Fruit fly (Drosophila melanogaster) whole organism, embryonic: ENCODE data around the gene Noc2.
A peak's percentile ranks its signal among the peaks of the same experiment; 100 is the strongest.

Experiments
- Ada2b ChIP-seq: fragments of 200-800 bp; sonication (Bioruptor generic); IDR thresholded peaks from 2 replicates; pipeline ENCODE4 v1.3.6; 2022; ENCODE audit warnings: missing biosample characterization, missing genetic modification characterization
- Asciz ChIP-seq: fragments of 200-800 bp; sonication (Bioruptor generic); optimal IDR thresholded peaks from 2 replicates; lab custom pipeline; 2017; ENCODE audit warnings: missing biosample characterization, mild to moderate bottlenecking, missing genetic modification characterization, missing genetic modification reagents
- CG10209 ChIP-seq: fragments of 200-800 bp; sonication (Bioruptor generic); optimal IDR thresholded peaks from 3 replicates; lab custom pipeline; 2017; ENCODE audit warnings: missing biosample characterization, mild to moderate bottlenecking, missing genetic modification characterization, missing genetic modification reagents
- CG11398 ChIP-seq: fragments of 200-800 bp; sonication (Bioruptor generic); optimal IDR thresholded peaks from 2 replicates; lab custom pipeline; 2016; ENCODE audit warnings: missing biosample characterization, missing genetic modification characterization
- CG14441 ChIP-seq: fragments of 200-800 bp; sonication (Bioruptor generic); IDR thresholded peaks from 2 replicates; pipeline ENCODE4 v1.3.6; 2022; ENCODE audit warnings: missing biosample characterization, missing genetic modification characterization
- CG17612 ChIP-seq: fragments of 200-800 bp; sonication (Bioruptor generic); IDR thresholded peaks from 2 replicates; pipeline ENCODE4 v1.3.6; 2022; ENCODE audit warnings: missing biosample characterization, missing genetic modification characterization
- CG17829 ChIP-seq: fragments of 200-800 bp; optimal IDR thresholded peaks from 2 replicates; lab custom pipeline; 2019; ENCODE audit warnings: missing biosample characterization, mild to moderate bottlenecking, missing genetic modification characterization, moderate library complexity
- CG18599 ChIP-seq: fragments of 200-800 bp; sonication (Bioruptor generic); optimal IDR thresholded peaks from 3 replicates; lab custom pipeline; 2017; ENCODE audit warnings: missing biosample characterization, missing genetic modification characterization, mild to moderate bottlenecking, moderate library complexity, missing genetic modification reagents
- CG18619 ChIP-seq: fragments of 200-800 bp; sonication (Bioruptor generic); optimal IDR thresholded peaks from 3 replicates; lab custom pipeline; 2017; ENCODE audit warnings: missing biosample characterization, mild to moderate bottlenecking, missing genetic modification characterization
- CG3281 ChIP-seq: fragments of 200-800 bp; sonication (Bioruptor generic); optimal IDR thresholded peaks from 3 replicates; lab custom pipeline; 2017; ENCODE audit warnings: missing biosample characterization, mild to moderate bottlenecking, missing genetic modification characterization
- CG33557 ChIP-seq: fragments of 200-800 bp; sonication (Bioruptor generic); optimal IDR thresholded peaks from 2 replicates; lab custom pipeline; 2019; ENCODE audit warnings: missing biosample characterization, mild to moderate bottlenecking, missing genetic modification characterization, moderate library complexity
- CG3847 ChIP-seq: fragments of 200-800 bp; sonication (Bioruptor generic); IDR thresholded peaks from 2 replicates; pipeline ENCODE4 v1.3.6; 2022; ENCODE audit warnings: missing biosample characterization, missing genetic modification characterization
- CG4424 ChIP-seq: fragments of 200-800 bp; sonication (Bioruptor generic); optimal IDR thresholded peaks from 3 replicates; lab custom pipeline; 2016; ENCODE audit warnings: missing biosample characterization, missing genetic modification characterization
- CG6791 ChIP-seq: fragments of 200-800 bp; sonication (Bioruptor generic); IDR thresholded peaks from 3 replicates; pipeline ENCODE4 v1.3.6; 2022; ENCODE audit warnings: missing biosample characterization, missing genetic modification characterization; ENCODE audit not compliant: partially characterized antibody
- CG7839 ChIP-seq: fragments of 200-800 bp; sonication (Bioruptor generic); optimal IDR thresholded peaks from 3 replicates; lab custom pipeline; 2018; ENCODE audit warnings: missing biosample characterization, mild to moderate bottlenecking, missing genetic modification characterization, moderate library complexity
- CG8089 ChIP-seq: fragments of 200-800 bp; sonication (Bioruptor generic); optimal IDR thresholded peaks from 3 replicates; lab custom pipeline; 2016; ENCODE audit warnings: missing biosample characterization, missing genetic modification characterization
- CG9727 ChIP-seq: fragments of 200-800 bp; sonication (Bioruptor generic); optimal IDR thresholded peaks from 3 replicates; lab custom pipeline; 2017; ENCODE audit warnings: missing biosample characterization, mild to moderate bottlenecking, missing genetic modification characterization
- Dip2 ChIP-seq: fragments of 200-800 bp; sonication (Bioruptor generic); IDR thresholded peaks from 2 replicates; pipeline ENCODE4 v1.3.6; 2022; ENCODE audit warnings: missing biosample characterization, missing genetic modification characterization
- Gug ChIP-seq: fragments of 200-800 bp; sonication (Bioruptor generic); IDR thresholded peaks from 4 replicates; pipeline ENCODE4 v1.3.6; 2022; ENCODE audit warnings: missing biosample characterization, missing genetic modification characterization
- HHEX ChIP-seq: fragments of 200-800 bp; sonication (Bioruptor generic); optimal IDR thresholded peaks from 3 replicates; lab custom pipeline; 2017; ENCODE audit warnings: missing biosample characterization, mild to moderate bottlenecking, missing genetic modification characterization, missing genetic modification reagents
- Meics ChIP-seq: fragments of 200-800 bp; sonication (Bioruptor generic); optimal IDR thresholded peaks from 2 replicates; lab custom pipeline; 2017; ENCODE audit warnings: missing biosample characterization, mild to moderate bottlenecking, missing genetic modification characterization
- NC2β ChIP-seq: fragments of 200-800 bp; sonication (Bioruptor generic); optimal IDR thresholded peaks from 2 replicates; lab custom pipeline; 2016; ENCODE audit warnings: missing biosample characterization, missing genetic modification characterization
- Nf-YC ChIP-seq: fragments of 200-800 bp; optimal IDR thresholded peaks from 3 replicates; lab custom pipeline; 2019; ENCODE audit warnings: missing biosample characterization, mild to moderate bottlenecking, missing genetic modification characterization, moderate library complexity
- Opbp ChIP-seq: fragments of 200-800 bp; sonication (Bioruptor generic); IDR thresholded peaks from 3 replicates; pipeline ENCODE4 v1.3.6; 2022; ENCODE audit warnings: missing biosample characterization, missing genetic modification characterization; ENCODE audit not compliant: partially characterized antibody
- Pdp1 ChIP-seq, 2 experiments: fragments of 200-800 bp; sonication (Bioruptor generic); optimal IDR thresholded peaks; 3 replicates each; lab custom pipeline; 2016; ENCODE audit warnings: missing biosample characterization in 2 of 2, missing genetic modification characterization in 2 of 2, mild to moderate bottlenecking in 1 of 2, moderate library complexity in 1 of 2
- Ptx1 ChIP-seq: fragments of 200-800 bp; sonication (Bioruptor generic); IDR thresholded peaks from 2 replicates; pipeline ENCODE4 v1.3.6; 2022; ENCODE audit warnings: missing biosample characterization, missing genetic modification characterization
- ap ChIP-seq: fragments of 200-800 bp; sonication (Bioruptor generic); IDR thresholded peaks from 2 replicates; pipeline ENCODE4 v1.3.6; 2022; ENCODE audit warnings: missing biosample characterization, missing genetic modification characterization
- bcd ChIP-seq: fragments of 200-800 bp; sonication (Bioruptor generic); optimal IDR thresholded peaks from 2 replicates; lab custom pipeline; 2017; ENCODE audit warnings: missing biosample characterization, mild to moderate bottlenecking, missing genetic modification characterization
- bigmax ChIP-seq: fragments of 200-800 bp; sonication (Bioruptor generic); optimal IDR thresholded peaks from 2 replicates; lab custom pipeline; 2018; ENCODE audit warnings: missing biosample characterization, mild to moderate bottlenecking, missing genetic modification characterization
- br ChIP-seq: fragments of >200 bp; optimal IDR thresholded peaks from 2 replicates; lab custom pipeline; 2017
- caup ChIP-seq: fragments of 200-800 bp; sonication (Bioruptor generic); optimal IDR thresholded peaks from 3 replicates; lab custom pipeline; 2017; ENCODE audit warnings: missing biosample characterization, mild to moderate bottlenecking, missing genetic modification characterization, moderate library complexity; ENCODE audit not compliant: severe bottlenecking
- en ChIP-seq: fragments of 200-800 bp; sonication (Bioruptor generic); optimal IDR thresholded peaks from 2 replicates; lab custom pipeline; 2016; ENCODE audit warnings: missing biosample characterization, missing genetic modification characterization
- grau ChIP-seq: fragments of 200-800 bp; optimal IDR thresholded peaks from 3 replicates; lab custom pipeline; 2019; ENCODE audit warnings: missing biosample characterization, mild to moderate bottlenecking, missing genetic modification characterization, moderate library complexity
- gsb-n ChIP-seq: fragments of 200-800 bp; sonication (Bioruptor generic); optimal IDR thresholded peaks from 3 replicates; lab custom pipeline; 2018; ENCODE audit warnings: missing biosample characterization, mild to moderate bottlenecking, missing genetic modification characterization
- lab ChIP-seq: fragments of 200-800 bp; sonication (Bioruptor generic); optimal IDR thresholded peaks from 3 replicates; lab custom pipeline; 2017; ENCODE audit warnings: missing biosample characterization, missing genetic modification characterization, mild to moderate bottlenecking, moderate library complexity, missing genetic modification reagents
- lilli ChIP-seq: fragments of 200-800 bp; sonication (Bioruptor generic); optimal IDR thresholded peaks from 3 replicates; lab custom pipeline; 2016; ENCODE audit warnings: missing biosample characterization, missing genetic modification characterization
- lov ChIP-seq, 2 experiments: fragments of 200-800 bp in 1 of 2; fragments of >200 bp in 1 of 2; sonication (Bioruptor generic) in 1 of 2; IDR thresholded peaks in 1 of 2; optimal IDR thresholded peaks in 1 of 2; 2 replicates in 1 of 2; 3 replicates in 1 of 2; pipeline versions ENCODE4 v1.3.6 to Lab custom; 2017 to 2022; ENCODE audit warnings: missing biosample characterization in 1 of 2, missing genetic modification characterization in 1 of 2
- mirr ChIP-seq: fragments of 200-800 bp; sonication (Bioruptor generic); optimal IDR thresholded peaks from 3 replicates; lab custom pipeline; 2018; ENCODE audit warnings: missing biosample characterization, mild to moderate bottlenecking, missing genetic modification characterization
- phol ChIP-seq: fragments of 200-800 bp; sonication (Bioruptor generic); optimal IDR thresholded peaks from 3 replicates; lab custom pipeline; 2018; ENCODE audit warnings: missing biosample characterization, mild to moderate bottlenecking, missing genetic modification characterization, moderate library complexity
- prd ChIP-seq, 3 experiments: fragments of >200 bp in 2 of 3; fragments of 200-800 bp in 1 of 3; sonication (Bioruptor generic) in 1 of 3; optimal IDR thresholded peaks in 2 of 3; IDR thresholded peaks in 1 of 3; 2 replicates in 2 of 3; 3 replicates in 1 of 3; pipeline versions ENCODE4 v1.3.6 to Lab custom; 2017 to 2022; ENCODE audit warnings: missing biosample characterization in 1 of 3, missing genetic modification characterization in 1 of 3
- row ChIP-seq: fragments of 200-800 bp; sonication (Bioruptor generic); IDR thresholded peaks from 3 replicates; pipeline ENCODE4 v1.3.6; 2022; ENCODE audit warnings: missing biosample characterization, missing genetic modification characterization
- sens-2 ChIP-seq: fragments of 200-800 bp; sonication (Bioruptor generic); IDR thresholded peaks from 2 replicates; pipeline ENCODE4 v1.3.6; 2022; ENCODE audit warnings: missing biosample characterization, missing genetic modification characterization
- sim ChIP-seq: fragments of 200-800 bp; sonication (Bioruptor generic); IDR thresholded peaks from 2 replicates; pipeline ENCODE4 v1.3.6; 2022; ENCODE audit warnings: missing biosample characterization, missing genetic modification characterization
- sqz ChIP-seq: fragments of 200-800 bp; sonication (Bioruptor generic); optimal IDR thresholded peaks from 3 replicates; lab custom pipeline; 2018; ENCODE audit warnings: missing biosample characterization, mild to moderate bottlenecking, missing genetic modification characterization
- stc ChIP-seq: fragments of 200-800 bp; sonication (Bioruptor generic); IDR thresholded peaks from 2 replicates; pipeline ENCODE4 v1.3.6; 2022; ENCODE audit warnings: missing biosample characterization, missing genetic modification characterization
- stwl ChIP-seq: fragments of 200-800 bp; sonication (Bioruptor generic); optimal IDR thresholded peaks from 3 replicates; lab custom pipeline; 2018; ENCODE audit warnings: missing biosample characterization, mild to moderate bottlenecking, missing genetic modification characterization, moderate library complexity
- tgo ChIP-seq: fragments of 200-800 bp; sonication (Bioruptor generic); IDR thresholded peaks from 3 replicates; pipeline ENCODE4 v1.3.6; 2022; ENCODE audit warnings: missing biosample characterization, missing genetic modification characterization
- tio ChIP-seq: fragments of 200-800 bp; sonication (Bioruptor generic); optimal IDR thresholded peaks from 2 replicates; lab custom pipeline; 2017; ENCODE audit warnings: missing biosample characterization, missing genetic modification characterization, inconsistent platforms
- twi ChIP-seq: fragments of 200-800 bp; optimal IDR thresholded peaks from 2 replicates; lab custom pipeline; 2019; ENCODE audit warnings: missing biosample characterization, mild to moderate bottlenecking, missing genetic modification characterization, moderate library complexity
- zen ChIP-seq: fragments of 200-800 bp; sonication (Bioruptor generic); optimal IDR thresholded peaks from 3 replicates; lab custom pipeline; 2018; ENCODE audit warnings: missing biosample characterization, mild to moderate bottlenecking, missing genetic modification characterization, moderate library complexity

The Noc2 gene

dm6 chr2L:21196511-21196910 is 33.1 kb downstream of the Noc2 start (continued):
- TF ChIP-seq CG8089 (GFP tag; lab: Kevin White, UChicago) (no peak), CG11398 (no peak), sens-2 (no peak), en (GFP tag; lab: Kevin White, UChicago) (no peak), mirr (no peak), tgo (GFP tag; lab: Robert Waterston, UW) (peak; percentile 32; the same call in 1 of the 3 replicates), CG6791 (GFP tag; lab: Robert Waterston, UW) (no peak), bcd (GFP tag; lab: Kevin White, UChicago) (peak; percentile 36), NC2β (GFP tag; lab: Kevin White, UChicago) (no peak), HHEX (peak; percentile 17), CG10209 (GFP tag; lab: Kevin White, UChicago) (peak; percentile 46), CG17829 (tag; lab: Kevin White, UChicago) (no peak), twi (tag; lab: Kevin White, UChicago) (no peak), ap (GFP tag; lab: Robert Waterston, UW) (no peak), Nf-YC (tag; lab: Kevin White, UChicago) (no peak), Meics (GFP tag; lab: Kevin White, UChicago) (peak; percentile 44), Pdp1 (GFP tag; optimal IDR thresholded peaks at IDR 0.05; lab: Kevin White, UChicago) (peak in 1 of 2 experiments; percentile 7), stc (GFP tag; lab: Robert Waterston, UW) (no peak), prd (optimal IDR thresholded peaks at IDR 0.05; lab: Kevin White, UChicago) (no peak), prd (GFP tag; IDR thresholded peaks at IDR 0.05; lab: Robert Waterston, UW) (no peak; the same call in 2 of the 3 replicates), stwl (tag; lab: Kevin White, UChicago) (no peak), CG14441 (GFP tag; lab: Robert Waterston, UW) (no peak), row (GFP tag; lab: Robert Waterston, UW) (peak; percentile 60), lilli (GFP tag; lab: Kevin White, UChicago) (peak; percentile 1), Dip2 (GFP tag; lab: Robert Waterston, UW) (no peak), sqz (GFP tag; lab: Kevin White, UChicago) (no peak), br (no peak), CG17612 (GFP tag; lab: Robert Waterston, UW) (no peak), CG9727 (peak; percentile 42), lov (optimal IDR thresholded peaks at IDR 0.05; lab: Kevin White, UChicago) (no peak), lov (GFP tag; IDR thresholded peaks at IDR 0.05; lab: Robert Waterston, UW) (no peak), grau (tag; lab: Kevin White, UChicago) (peak; percentile 35), Gug (no peak), CG33557 (GFP tag; lab: Kevin White, UChicago) (no peak), sim (GFP tag; lab: Robert Waterston, UW) (no peak), caup (GFP tag; lab: Kevin White, UChicago) (no peak), CG3281 (GFP tag; lab: Kevin White, UChicago) (peak; percentile 14), tio (GFP tag; lab: Kevin White, UChicago) (no peak), CG18619 (GFP tag; lab: Kevin White, UChicago) (no peak), CG7839 (tag; lab: Kevin White, UChicago) (peak; percentile 23), bigmax (GFP tag; lab: Kevin White, UChicago) (no peak), Opbp (GFP tag; lab: Robert Waterston, UW) (no peak), CG18599 (peak; percentile 45), lab (GFP tag; lab: Kevin White, UChicago) (peak; percentile 10), zen (peak; percentile 33), Asciz (no peak), gsb-n (tag; lab: Kevin White, UChicago) (no peak), CG3847 (GFP tag; lab: Robert Waterston, UW) (no peak), phol (peak; percentile 22), Ptx1 (GFP tag; lab: Robert Waterston, UW) (0 out of 2 replicates have a peak, but pooled peaks have one; percentile 15), CG4424 (GFP tag; lab: Kevin White, UChicago) (peak; percentile 1), Ada2b (GFP tag; lab: Robert Waterston, UW) (no peak)
